Fruit fly (Drosophila melanogaster): ENCODE measurements around the gene AdamTS-A.

AdamTS-A gene

dm6 chr3R:15425638-15426487 lies 50.1 kb downstream of the AdamTS-A start (continued):
- no peak for TF ChIP-seq jumu (GFP tag; optimal IDR thresholded peaks at IDR 0.05)
- TF ChIP-seq CHES-1-like (GFP tag; optimal IDR thresholded peaks at IDR 0.05), result no peak
- no peak for TF ChIP-seq cwo (GFP tag; optimal IDR thresholded peaks at IDR 0.05)
- no peak for TF ChIP-seq mam (GFP tag; optimal IDR thresholded peaks at IDR 0.05)
- TF ChIP-seq E2f1 (GFP tag; IDR thresholded peaks at IDR 0.05), result no peak
- no peak for TF ChIP-seq CG7963 (GFP tag; IDR thresholded peaks at IDR 0.05; ENCODE audit: partially characterized antibody)
- TF ChIP-seq lbe (GFP tag; optimal IDR thresholded peaks at IDR 0.05), result no peak
- TF ChIP-seq salm (tag; optimal IDR thresholded peaks at IDR 0.05), result no peak
- no peak for TF ChIP-seq sens-2 (GFP tag; IDR thresholded peaks at IDR 0.05)
- TF ChIP-seq CG31224 (GFP tag; IDR thresholded peaks at IDR 0.05), result no peak
- peak; percentile 10 for TF ChIP-seq Hsf (GFP tag; optimal IDR thresholded peaks at IDR 0.05)
- TF ChIP-seq Oli (tag; optimal IDR thresholded peaks at IDR 0.05), result peak; percentile 43
- TF ChIP-seq TFAM (GFP tag; optimal IDR thresholded peaks at IDR 0.05), result no peak
- TF ChIP-seq corto (GFP tag; optimal IDR thresholded peaks at IDR 0.05), result no peak
- TF ChIP-seq jing (GFP tag; optimal IDR thresholded peaks at IDR 0.05), result no peak
- no peak for TF ChIP-seq aop (GFP tag; IDR thresholded peaks at IDR 0.05)
- TF ChIP-seq Bteb2 (GFP tag; optimal IDR thresholded peaks at IDR 0.05), result no peak
- TF ChIP-seq CG12104 (GFP tag; optimal IDR thresholded peaks at IDR 0.05), result no peak
- TF ChIP-seq Six4 (GFP tag; optimal IDR thresholded peaks at IDR 0.05), result no peak
- TF ChIP-seq chm (GFP tag; IDR thresholded peaks at IDR 0.05), result no peak
- no peak for TF ChIP-seq shn (GFP tag; optimal IDR thresholded peaks at IDR 0.05)
- TF ChIP-seq CG6791 (GFP tag; IDR thresholded peaks at IDR 0.05; ENCODE audit: partially characterized antibody), result no peak
- TF ChIP-seq CG7372 (GFP tag; IDR thresholded peaks at IDR 0.05), result peak; percentile 53; the same call in 1 of the 2 replicates
- TF ChIP-seq CG6272 (GFP tag; IDR thresholded peaks at IDR 0.05), result no peak
- no peak for TF ChIP-seq ERR (GFP tag; optimal IDR thresholded peaks at IDR 0.05)
- TF ChIP-seq row (GFP tag; IDR thresholded peaks at IDR 0.05), result 0 out of 3 replicates have a peak, but pooled peaks have one; percentile 17
- no peak for TF ChIP-seq Jarid2 (GFP tag; optimal IDR thresholded peaks at IDR 0.05)
- no peak for TF ChIP-seq tx (GFP tag; optimal IDR thresholded peaks at IDR 0.05)
- TF ChIP-seq dmrt99B (tag; optimal IDR thresholded peaks at IDR 0.05), result peak; percentile 65
- TF ChIP-seq CG2875 (GFP tag; optimal IDR thresholded peaks at IDR 0.05), result no peak
- TF ChIP-seq ftz-f1 (GFP tag; optimal IDR thresholded peaks at IDR 0.05), result no peak
- TF ChIP-seq Hand (GFP tag; optimal IDR thresholded peaks at IDR 0.05), result no peak
- TF ChIP-seq vvl (GFP tag; IDR thresholded peaks at IDR 0.05), result peak; percentile 25; the same call in 1 of the 2 replicates
- TF ChIP-seq sug (tag; optimal IDR thresholded peaks at IDR 0.05), result no peak
- TF ChIP-seq bbx (GFP tag; IDR thresholded peaks at IDR 0.05; ENCODE audit: partially characterized antibody), result no peak
- TF ChIP-seq CG10431 (GFP tag; optimal IDR thresholded peaks at IDR 0.05), result peak; percentile 46
- no peak for TF ChIP-seq Dip3 (GFP tag; optimal IDR thresholded peaks at IDR 0.05)
- no peak for TF ChIP-seq Sry-β (GFP tag; optimal IDR thresholded peaks at IDR 0.05)
- no peak for TF ChIP-seq Antp (GFP tag; optimal IDR thresholded peaks at IDR 0.05)
- TF ChIP-seq sob (GFP tag; IDR thresholded peaks at IDR 0.05), result no peak; the same call in 1 of the 2 replicates
- TF ChIP-seq gt (GFP tag; IDR thresholded peaks at IDR 0.05), result no peak
- no peak for TF ChIP-seq Gsc (GFP tag; IDR thresholded peaks at IDR 0.05)
- no peak for TF ChIP-seq dmrt11E (tag; optimal IDR thresholded peaks at IDR 0.05)
- no peak for TF ChIP-seq D (optimal IDR thresholded peaks at IDR 0.05)
- TF ChIP-seq D (GFP tag; optimal IDR thresholded peaks at IDR 0.05), result no peak
- no peak for TF ChIP-seq tll (GFP tag; optimal IDR thresholded peaks at IDR 0.05)
- TF ChIP-seq CG13296 (GFP tag; optimal IDR thresholded peaks at IDR 0.05), result no peak
- TF ChIP-seq Dfd (GFP tag; optimal IDR thresholded peaks at IDR 0.05), result no peak
- no peak for TF ChIP-seq CG34422 (GFP tag; IDR thresholded peaks at IDR 0.05)
- no peak; the same call in 2 of the 3 replicates for TF ChIP-seq CG14050 (GFP tag; IDR thresholded peaks at IDR 0.05)

All from whole organism, embryonic.